Worm (Caenorhabditis elegans): ENCODE results near the gene F59F5.5.

The F59F5.5 gene

ce11 chrX:10532180-10532833, 13.5 kb upstream of the F59F5.5 start (continued):
- TF ChIP-seq dmd-9 (GFP tag; IDR thresholded peaks at IDR 0.05), result no peak
- no peak for TF ChIP-seq spr-3 (GFP tag; optimal IDR thresholded peaks at IDR 0.05)
- no peak for TF ChIP-seq D1046.2 (GFP tag; IDR thresholded peaks at IDR 0.05)
- no peak for TF ChIP-seq daf-19 (GFP tag; conservative IDR thresholded peaks at IDR 0.05)
- TF ChIP-seq nhr-6 (tag; optimal IDR thresholded peaks at IDR 0.05), result no peak
- TF ChIP-seq spr-1 (tag; optimal IDR thresholded peaks at IDR 0.05), result no peak
- no peak for TF ChIP-seq daf-12 (tag; optimal IDR thresholded peaks at IDR 0.05)
- TF ChIP-seq hmg-1.1 (GFP tag; IDR thresholded peaks at IDR 0.05), result no peak
- no peak for TF ChIP-seq nhr-10 (tag; optimal IDR thresholded peaks at IDR 0.05)
- TF ChIP-seq duxl-1 (tag; optimal IDR thresholded peaks at IDR 0.05; ENCODE audit: poor library complexity), result no peak
- TF ChIP-seq snpc-1.2 (GFP tag; IDR thresholded peaks at IDR 0.05), result no peak
- no peak for TF ChIP-seq nhr-42 (GFP tag; IDR thresholded peaks at IDR 0.05)
- peak; percentile 52; the same call in 1 of the 2 replicates for TF ChIP-seq dmd-6 (GFP tag; IDR thresholded peaks at IDR 0.05)
- peak; percentile 60; the same call in 1 of the 2 replicates for TF ChIP-seq lin-1 (GFP tag; IDR thresholded peaks at IDR 0.05)
- TF ChIP-seq ces-1 (GFP tag; optimal IDR thresholded peaks at IDR 0.05), result no peak
- TF ChIP-seq sdz-12 (GFP tag; optimal IDR thresholded peaks at IDR 0.05), result no peak
- no peak for TF ChIP-seq ceh-28 (tag; optimal IDR thresholded peaks at IDR 0.05)
- TF ChIP-seq mdt-29 (GFP tag; IDR thresholded peaks at IDR 0.05), result no peak
- peak; percentile 50 for TF ChIP-seq hlh-11 (tag; optimal IDR thresholded peaks at IDR 0.05)
- no peak for TF ChIP-seq daf-8 (GFP tag; IDR thresholded peaks at IDR 0.05)
- no peak for TF ChIP-seq nhr-41 (GFP tag; IDR thresholded peaks at IDR 0.05)
- no peak for TF ChIP-seq gei-8 (GFP tag; optimal IDR thresholded peaks at IDR 0.05)
- TF ChIP-seq ceh-20 (GFP tag; IDR thresholded peaks at IDR 0.05), result no peak
- TF ChIP-seq lin-13 (GFP tag; optimal IDR thresholded peaks at IDR 0.05), result no peak
- no peak for TF ChIP-seq zag-1 (tag; optimal IDR thresholded peaks at IDR 0.05)
- no peak for TF ChIP-seq attf-4 (tag; optimal IDR thresholded peaks at IDR 0.05)
- TF ChIP-seq Y105C5A.15 (GFP tag; IDR thresholded peaks at IDR 0.05), result no peak
- TF ChIP-seq nhr-237 (tag; optimal IDR thresholded peaks at IDR 0.05), result no peak
- 0 out of 2 replicates have a peak, but pooled peaks have one; percentile 34 for TF ChIP-seq php-3 (GFP tag; IDR thresholded peaks at IDR 0.05)
- no peak for TF ChIP-seq snpc-4 (tag; optimal IDR thresholded peaks at IDR 0.05)
- TF ChIP-seq mdl-1 (tag; optimal IDR thresholded peaks at IDR 0.05), result peak in 1 of 2 experiments; percentile 3
- TF ChIP-seq cey-2 (tag; optimal IDR thresholded peaks at IDR 0.05; ENCODE audit: borderline replicate concordance, insufficient read depth), result no peak
- TF ChIP-seq mxl-3 (GFP tag; optimal IDR thresholded peaks at IDR 0.05), result no peak
- TF ChIP-seq T20F7.1 (GFP tag; optimal IDR thresholded peaks at IDR 0.05), result peak; percentile 32
- TF ChIP-seq jun-1 (tag; optimal IDR thresholded peaks at IDR 0.05), result no peak
- TF ChIP-seq unc-62 (GFP tag; optimal IDR thresholded peaks at IDR 0.05 in 1 of 2), result peak in 1 of 2 experiments; percentile 91
- TF ChIP-seq unc-62 (tag; optimal IDR thresholded peaks at IDR 0.05), result no peak
- no peak for TF ChIP-seq arid-1 (GFP tag; conservative IDR thresholded peaks at IDR 0.05)
- no peak for TF ChIP-seq aly-2 (tag; optimal IDR thresholded peaks at IDR 0.05)
- no peak for TF ChIP-seq lin-39 (tag; optimal IDR thresholded peaks at IDR 0.05)
- TF ChIP-seq lir-3 (tag; optimal IDR thresholded peaks at IDR 0.05), result no peak
- no peak for TF ChIP-seq ama-1 (optimal IDR thresholded peaks at IDR 0.05)
- TF ChIP-seq lin-15B (tag; optimal IDR thresholded peaks at IDR 0.05), result no peak
- TF ChIP-seq F37D6.2 (tag; optimal IDR thresholded peaks at IDR 0.05), result no peak
- no peak for TF ChIP-seq saeg-2 (GFP tag; IDR thresholded peaks at IDR 0.05)
- no peak for TF ChIP-seq ztf-7 (tag; optimal IDR thresholded peaks at IDR 0.05)
- no peak for TF ChIP-seq zfp-2 (tag; optimal IDR thresholded peaks at IDR 0.05)
- TF ChIP-seq Y48G9A.11 (GFP tag; IDR thresholded peaks at IDR 0.05), result no peak
- TF ChIP-seq ceh-44 (GFP tag; IDR thresholded peaks at IDR 0.05), result no peak
- TF ChIP-seq F10B5.3 (tag; optimal IDR thresholded peaks at IDR 0.05), result no peak
- TF ChIP-seq egl-27 (tag; optimal IDR thresholded peaks at IDR 0.05), result no peak
- peak; percentile 3 for TF ChIP-seq aha-1 (tag)

Data from whole organism, L4 larva.